Fruit fly (Drosophila melanogaster) whole organism, embryonic: ENCODE measurements around the gene sob.
A peak's percentile ranks its signal among the peaks of the same experiment; 100 is the strongest.

ENCODE experiments used
- Adf1 ChIP-seq: fragments of 200-800 bp; sonication (Bioruptor generic); IDR thresholded peaks from 2 replicates; pipeline ENCODE4 v1.3.6; 2022; ENCODE audit warnings: missing biosample characterization, missing genetic modification characterization
- Atf6 ChIP-seq: fragments of 200-800 bp; sonication (Bioruptor generic); IDR thresholded peaks from 2 replicates; pipeline ENCODE4 v1.3.6; 2022; ENCODE audit warnings: missing biosample characterization, missing genetic modification characterization
- Awh ChIP-seq: fragments of 200-800 bp; sonication (Bioruptor generic); IDR thresholded peaks from 2 replicates; pipeline ENCODE4, ENCODE4 v1.3.6; 2022; ENCODE audit warnings: missing biosample characterization, missing genetic modification characterization
- CG13894 ChIP-seq: fragments of 200-800 bp; sonication (Bioruptor generic); optimal IDR thresholded peaks from 3 replicates; lab custom pipeline; 2018; ENCODE audit warnings: missing biosample characterization, mild to moderate bottlenecking, missing genetic modification characterization, moderate library complexity
- CG1603 ChIP-seq: fragments of 200-800 bp; sonication (Bioruptor generic); optimal IDR thresholded peaks from 2 replicates; lab custom pipeline; 2019; ENCODE audit warnings: missing biosample characterization, mild to moderate bottlenecking, missing genetic modification characterization, moderate library complexity
- CG1832 ChIP-seq: fragments of 200-800 bp; sonication (Bioruptor generic); optimal IDR thresholded peaks from 2 replicates; lab custom pipeline; 2017; ENCODE audit warnings: missing biosample characterization, mild to moderate bottlenecking, missing genetic modification characterization, inconsistent platforms
- CG2875 ChIP-seq: fragments of 200-800 bp; sonication (Bioruptor generic); optimal IDR thresholded peaks from 2 replicates; lab custom pipeline; 2017; ENCODE audit warnings: missing biosample characterization, mild to moderate bottlenecking, missing genetic modification characterization, missing genetic modification reagents
- CG30020 ChIP-seq: fragments of 200-800 bp; optimal IDR thresholded peaks from 2 replicates; lab custom pipeline; 2019; ENCODE audit warnings: missing biosample characterization, mild to moderate bottlenecking, missing genetic modification characterization, moderate library complexity
- CG31388 ChIP-seq: fragments of 200-800 bp; sonication (Bioruptor generic); optimal IDR thresholded peaks from 2 replicates; lab custom pipeline; 2016; ENCODE audit warnings: missing biosample characterization, missing genetic modification characterization
- CG32767 ChIP-seq: fragments of 200-800 bp; sonication (Bioruptor generic); IDR thresholded peaks from 2 replicates; pipeline ENCODE4 v1.3.6; 2022; ENCODE audit warnings: missing biosample characterization, missing genetic modification characterization
- CG4854 ChIP-seq: fragments of 200-800 bp; sonication (Bioruptor generic); optimal IDR thresholded peaks from 2 replicates; lab custom pipeline; 2016; ENCODE audit warnings: missing biosample characterization, missing genetic modification characterization, inconsistent platforms
- CG6654 ChIP-seq: fragments of 200-800 bp; sonication (Bioruptor generic); optimal IDR thresholded peaks from 2 replicates; lab custom pipeline; 2017; ENCODE audit warnings: missing biosample characterization, mild to moderate bottlenecking, missing genetic modification characterization
- CG6683 ChIP-seq: fragments of 200-800 bp; sonication (Bioruptor generic); optimal IDR thresholded peaks from 2 replicates; lab custom pipeline; 2017; ENCODE audit warnings: missing biosample characterization, mild to moderate bottlenecking, missing genetic modification characterization, missing genetic modification reagents
- CG7839 ChIP-seq: fragments of 200-800 bp; sonication (Bioruptor generic); optimal IDR thresholded peaks from 3 replicates; lab custom pipeline; 2018; ENCODE audit warnings: missing biosample characterization, mild to moderate bottlenecking, missing genetic modification characterization, moderate library complexity
- CG9727 ChIP-seq: fragments of 200-800 bp; sonication (Bioruptor generic); optimal IDR thresholded peaks from 3 replicates; lab custom pipeline; 2017; ENCODE audit warnings: missing biosample characterization, mild to moderate bottlenecking, missing genetic modification characterization
- CHES-1-like ChIP-seq: fragments of 200-800 bp; sonication (Bioruptor generic); optimal IDR thresholded peaks from 2 replicates; lab custom pipeline; 2016; ENCODE audit warnings: missing biosample characterization, missing genetic modification characterization
- D19B ChIP-seq: fragments of 200-800 bp; sonication (Bioruptor generic); optimal IDR thresholded peaks from 2 replicates; lab custom pipeline; 2017; ENCODE audit warnings: missing biosample characterization, mild to moderate bottlenecking, missing genetic modification characterization
- Deaf1 ChIP-seq: fragments of 200-800 bp; optimal IDR thresholded peaks from 3 replicates; lab custom pipeline; 2019; ENCODE audit warnings: missing biosample characterization, mild to moderate bottlenecking, missing genetic modification characterization, moderate library complexity
- Dip3 ChIP-seq: fragments of 200-800 bp; sonication (Bioruptor generic); optimal IDR thresholded peaks from 3 replicates; lab custom pipeline; 2016; ENCODE audit warnings: missing biosample characterization, missing genetic modification characterization
- Hey ChIP-seq: fragments of 200-800 bp; sonication (Bioruptor generic); optimal IDR thresholded peaks from 3 replicates; lab custom pipeline; 2018; ENCODE audit warnings: missing biosample characterization, mild to moderate bottlenecking, missing genetic modification characterization
- HmgZ ChIP-seq: fragments of 200-800 bp; sonication (Bioruptor generic); optimal IDR thresholded peaks from 2 replicates; lab custom pipeline; 2018; ENCODE audit warnings: missing biosample characterization, mild to moderate bottlenecking, missing genetic modification characterization
- Hr3 ChIP-seq: fragments of 200-800 bp; sonication (Bioruptor generic); optimal IDR thresholded peaks from 3 replicates; lab custom pipeline; 2016; ENCODE audit warnings: missing biosample characterization, missing genetic modification characterization
- Hr39 ChIP-seq: fragments of >200 bp; optimal IDR thresholded peaks from 2 replicates; lab custom pipeline; 2017
- Kr ChIP-seq: fragments of 200-800 bp; sonication (Bioruptor generic); optimal IDR thresholded peaks from 2 replicates; lab custom pipeline; 2017; ENCODE audit warnings: missing biosample characterization, mild to moderate bottlenecking, missing genetic modification characterization
- MESR4 ChIP-seq: fragments of 200-800 bp; sonication (Bioruptor generic); optimal IDR thresholded peaks from 2 replicates; lab custom pipeline; 2018; ENCODE audit warnings: missing biosample characterization, mild to moderate bottlenecking, missing genetic modification characterization, moderate library complexity
- Max ChIP-seq: fragments of 200-800 bp; sonication (Bioruptor generic); optimal IDR thresholded peaks from 2 replicates; lab custom pipeline; 2016; ENCODE audit warnings: missing biosample characterization, mild to moderate bottlenecking, missing genetic modification characterization
- Ravus ChIP-seq: fragments of 200-800 bp; sonication (Bioruptor generic); IDR thresholded peaks from 2 replicates; pipeline ENCODE4 v1.3.6; 2022; ENCODE audit warnings: missing biosample characterization, missing genetic modification characterization
- Six4 ChIP-seq: fragments of 200-800 bp; sonication (Bioruptor generic); optimal IDR thresholded peaks from 2 replicates; lab custom pipeline; 2016; ENCODE audit warnings: missing biosample characterization, missing genetic modification characterization
- TFAM ChIP-seq: fragments of 200-800 bp; sonication (Bioruptor generic); optimal IDR thresholded peaks from 2 replicates; lab custom pipeline; 2017; ENCODE audit warnings: missing biosample characterization, missing genetic modification characterization, inconsistent platforms
- Usf ChIP-seq: fragments of 200-800 bp; sonication (Bioruptor generic); optimal IDR thresholded peaks from 2 replicates; lab custom pipeline; 2017; ENCODE audit warnings: missing genotype, missing biosample characterization, missing genetic modification characterization
- Xrp1 ChIP-seq: fragments of 200-800 bp; sonication (Bioruptor generic); IDR thresholded peaks from 2 replicates; pipeline ENCODE4 v1.3.6; 2022; ENCODE audit warnings: missing biosample characterization, missing genetic modification characterization
- ara ChIP-seq: fragments of 200-800 bp; sonication (Bioruptor generic); IDR thresholded peaks from 2 replicates; pipeline ENCODE4 v1.3.6; 2022; ENCODE audit warnings: missing biosample characterization, missing genetic modification characterization
- cad ChIP-seq: fragments of >200 bp; optimal IDR thresholded peaks from 2 replicates; lab custom pipeline; 2017; ENCODE audit warnings: missing biosample characterization, missing genetic modification characterization
- cato ChIP-seq: fragments of 200-800 bp; sonication (Bioruptor generic); optimal IDR thresholded peaks from 2 replicates; lab custom pipeline; 2016; ENCODE audit warnings: missing biosample characterization, missing genetic modification characterization, borderline replicate concordance
- ci ChIP-seq: fragments of 200-800 bp; sonication (Bioruptor generic); IDR thresholded peaks from 3 replicates; pipeline ENCODE4 v1.3.6; 2022; ENCODE audit warnings: missing biosample characterization, missing genetic modification characterization
- hbn ChIP-seq: fragments of 200-800 bp; sonication (Bioruptor generic); IDR thresholded peaks from 2 replicates; pipeline ENCODE4 v1.3.6; 2022; ENCODE audit warnings: missing biosample characterization, missing genetic modification characterization; ENCODE audit not compliant: partially characterized antibody
- klu ChIP-seq: fragments of 200-800 bp; sonication (Bioruptor generic); IDR thresholded peaks from 2 replicates; pipeline ENCODE4 v1.3.6; 2022; ENCODE audit warnings: missing biosample characterization, missing genetic modification characterization
- maf-S ChIP-seq: fragments of 200-800 bp; sonication (Bioruptor generic); optimal IDR thresholded peaks from 2 replicates; lab custom pipeline; 2016; ENCODE audit warnings: missing biosample characterization, missing genetic modification characterization
- nerfin-1 ChIP-seq: fragments of 200-800 bp; sonication (Bioruptor generic); optimal IDR thresholded peaks from 3 replicates; lab custom pipeline; 2019; ENCODE audit warnings: missing biosample characterization, mild to moderate bottlenecking, missing genetic modification characterization, moderate library complexity
- otp ChIP-seq: fragments of 200-800 bp; sonication (Bioruptor generic); IDR thresholded peaks from 3 replicates; pipeline ENCODE4, ENCODE4 v1.3.6; 2022; ENCODE audit warnings: missing biosample characterization, missing genetic modification characterization
- pho ChIP-seq: fragments of 200-800 bp; sonication (Bioruptor generic); optimal IDR thresholded peaks from 2 replicates; lab custom pipeline; 2016; ENCODE audit warnings: missing biosample characterization, missing genetic modification characterization
- pnt ChIP-seq: fragments of 200-800 bp; sonication (Bioruptor generic); optimal IDR thresholded peaks from 3 replicates; lab custom pipeline; 2016; ENCODE audit warnings: missing biosample characterization, missing genetic modification characterization
- sob ChIP-seq: fragments of 200-800 bp; sonication (Bioruptor generic); IDR thresholded peaks from 2 replicates; pipeline ENCODE4 v1.3.6; 2022; ENCODE audit warnings: missing biosample characterization, missing genetic modification characterization
- stwl ChIP-seq: fragments of 200-800 bp; sonication (Bioruptor generic); optimal IDR thresholded peaks from 3 replicates; lab custom pipeline; 2018; ENCODE audit warnings: missing biosample characterization, mild to moderate bottlenecking, missing genetic modification characterization, moderate library complexity
- sug ChIP-seq: fragments of 200-800 bp; optimal IDR thresholded peaks from 2 replicates; lab custom pipeline; 2019; ENCODE audit warnings: missing biosample characterization, mild to moderate bottlenecking, missing genetic modification characterization, moderate library complexity
- tll ChIP-seq, 2 experiments: fragments of 200-800 bp in 1 of 2; fragments of >200 bp in 1 of 2; sonication (Bioruptor generic) in 1 of 2; optimal IDR thresholded peaks; 2 replicates each; lab custom pipeline; 2017 to 2019; ENCODE audit warnings: missing biosample characterization in 2 of 2, missing genetic modification characterization in 2 of 2, mild to moderate bottlenecking in 1 of 2, moderate library complexity in 1 of 2
- tna ChIP-seq: fragments of 200-800 bp; sonication (Bioruptor generic); IDR thresholded peaks from 2 replicates; pipeline ENCODE4 v1.3.6; 2022; ENCODE audit warnings: missing biosample characterization, missing genetic modification characterization; ENCODE audit not compliant: partially characterized antibody
- trh ChIP-seq: fragments of 200-800 bp; sonication (Bioruptor generic); optimal IDR thresholded peaks from 2 replicates; lab custom pipeline; 2016; ENCODE audit warnings: missing biosample characterization, missing genetic modification characterization
- unpg ChIP-seq: fragments of 200-800 bp; sonication (Bioruptor generic); optimal IDR thresholded peaks from 3 replicates; lab custom pipeline; 2018; ENCODE audit warnings: missing biosample characterization, mild to moderate bottlenecking, missing genetic modification characterization, moderate library complexity
- wor ChIP-seq: fragments of 200-800 bp; sonication (Bioruptor generic); IDR thresholded peaks from 2 replicates; pipeline ENCODE4 v1.3.6; 2022; ENCODE audit warnings: missing biosample characterization, missing genetic modification characterization
- zf30C ChIP-seq: fragments of 200-800 bp; sonication (Bioruptor generic); optimal IDR thresholded peaks from 3 replicates; lab custom pipeline; 2018; ENCODE audit warnings: missing biosample characterization, mild to moderate bottlenecking, missing genetic modification characterization

sob gene

dm6 chr2L:3532973-3533525 is 47.5 kb downstream of the sob start (continued):
- TF ChIP-seq Hr39 (no peak), maf-S (GFP tag; lab: Kevin White, UChicago) (peak; percentile 52), klu (GFP tag; lab: Robert Waterston, UW) (no peak), ci (GFP tag; lab: Robert Waterston, UW) (peak; percentile 62; the same call in 2 of the 3 replicates), CG7839 (tag; lab: Kevin White, UChicago) (peak; percentile 44), unpg (peak; percentile 56), pnt (GFP tag; lab: Kevin White, UChicago) (peak; percentile 55), Atf6 (GFP tag; lab: Robert Waterston, UW) (no peak), tll (GFP tag; optimal IDR thresholded peaks at IDR 0.05; lab: Kevin White, UChicago) (peak; percentile 36 to 77), CG4854 (GFP tag; lab: Kevin White, UChicago) (no peak), cato (GFP tag; lab: Kevin White, UChicago) (no peak), CG31388 (GFP tag; lab: Kevin White, UChicago) (no peak), sug (no peak), Awh (GFP tag; lab: Robert Waterston, UW) (0 out of 2 replicates have a peak, but pooled peaks have one; percentile 10), Adf1 (GFP tag; lab: Robert Waterston, UW) (no peak), nerfin-1 (tag; lab: Kevin White, UChicago) (peak; percentile 11), CG2875 (GFP tag; lab: Kevin White, UChicago) (peak; percentile 22), Xrp1 (GFP tag; lab: Robert Waterston, UW) (peak; percentile 81), Ravus (GFP tag; lab: Robert Waterston, UW) (no peak), CG1832 (GFP tag; lab: Kevin White, UChicago) (no peak), TFAM (GFP tag; lab: Kevin White, UChicago) (no peak), tna (GFP tag; lab: Robert Waterston, UW) (no peak), ara (GFP tag; lab: Robert Waterston, UW) (peak; percentile 79), Six4 (GFP tag; lab: Kevin White, UChicago) (peak; percentile 12), Usf (GFP tag; lab: Kevin White, UChicago) (peak; percentile 28), CG1603 (tag; lab: Kevin White, UChicago) (peak; percentile 72), CG13894 (tag; lab: Kevin White, UChicago) (no peak), MESR4 (no peak), Hey (tag; lab: Kevin White, UChicago) (no peak), CG9727 (GFP tag; lab: Kevin White, UChicago) (peak; percentile 85), D19B (no peak), zf30C (GFP tag; lab: Kevin White, UChicago) (peak; percentile 59), pho (GFP tag; lab: Kevin White, UChicago) (no peak), wor (GFP tag; lab: Robert Waterston, UW) (no peak), trh (GFP tag; lab: Kevin White, UChicago) (no peak), CHES-1-like (peak; percentile 4), CG6654 (peak; percentile 4), cad (GFP tag; lab: Kevin White, UChicago) (no peak), CG30020 (no peak), Max (GFP tag; lab: Kevin White, UChicago) (peak; percentile 12), CG6683 (GFP tag; lab: Kevin White, UChicago) (no peak), Hr3 (peak; percentile 11), Kr (GFP tag; lab: Kevin White, UChicago) (no peak), sob (GFP tag; lab: Robert Waterston, UW) (peak; percentile 70; the same call in 1 of the 2 replicates), Dip3 (no peak), otp (GFP tag; lab: Robert Waterston, UW) (peak; percentile 81), Deaf1 (tag; lab: Kevin White, UChicago) (no peak), stwl (tag; lab: Kevin White, UChicago) (no peak), CG32767 (GFP tag; lab: Robert Waterston, UW) (no peak), hbn (GFP tag; lab: Robert Waterston, UW) (no peak), HmgZ (tag; lab: Kevin White, UChicago) (no peak)
